Worm (Caenorhabditis elegans) whole organism, L4 larva: ENCODE data around the gene clh-3.

Experiments used
- F44E2.7 ChIP-seq: fragments of 200-800 bp; sonication (Bioruptor generic); IDR thresholded peaks from 2 replicates; pipeline ENCODE4 v2.1.2; 2022; ENCODE audit warnings: missing genetic modification characterization, missing compliant biosample characterization
- T20F7.1 ChIP-seq: fragments of 200-800 bp; sonication (Bioruptor generic); optimal IDR thresholded peaks from 2 replicates; lab custom pipeline; 2018; ENCODE audit warnings: mild to moderate bottlenecking, missing genetic modification characterization, missing compliant biosample characterization
- Y105C5A.15 ChIP-seq: fragments of 200-800 bp; sonication (Bioruptor generic); IDR thresholded peaks from 2 replicates; pipeline ENCODE4 v1.3.6; 2022; ENCODE audit warnings: missing genetic modification characterization, missing compliant biosample characterization
- aha-1 ChIP-seq: fragments of 150-350 bp; peaks from one replicate; lab custom pipeline; 2014; ENCODE audit warnings: missing biosample characterization, missing genetic modification characterization
- aly-2 ChIP-seq: sonication (generic microtip); optimal IDR thresholded peaks from 2 replicates; lab custom pipeline; 2018; ENCODE audit warnings: missing biosample characterization, missing genetic modification characterization
- ama-1 ChIP-seq: fragments of 150-350 bp; optimal IDR thresholded peaks from 2 replicates; lab custom pipeline; 2014; ENCODE audit warnings: inconsistent platforms, mixed read lengths
- arid-1 ChIP-seq: fragments of 200-800 bp; sonication (Bioruptor generic); conservative IDR thresholded peaks from 2 replicates; pipeline ENCODE4 v1.3.6; 2022; ENCODE audit warnings: missing genetic modification reagents, missing genetic modification characterization, missing compliant biosample characterization
- ceh-32 ChIP-seq: sonication (generic microtip); optimal IDR thresholded peaks from 2 replicates; lab custom pipeline; 2016; ENCODE audit warnings: mild to moderate bottlenecking, missing genetic modification characterization, missing compliant biosample characterization; ENCODE audit not compliant: poor library complexity
- ceh-62 ChIP-seq: sonication (generic microtip); optimal IDR thresholded peaks from 2 replicates; lab custom pipeline; 2017; ENCODE audit warnings: missing biosample characterization, missing genetic modification characterization
- cey-2 ChIP-seq: sonication (generic microtip); optimal IDR thresholded peaks from 3 replicates; lab custom pipeline; 2017; ENCODE audit warnings: missing genetic modification characterization, mild to moderate bottlenecking, missing compliant biosample characterization, antibody characterized with exemption, borderline replicate concordance; ENCODE audit not compliant: insufficient read depth
- daf-12 ChIP-seq: fragments of 150-350 bp; optimal IDR thresholded peaks from 2 replicates; lab custom pipeline; 2014; ENCODE audit warnings: missing biosample characterization, missing genetic modification reagents, missing genetic modification characterization
- daf-16 ChIP-seq, 3 experiments: sonication (generic microtip); optimal IDR thresholded peaks; 2 replicates each; lab custom pipeline; 2016 to 2017; ENCODE audit warnings: missing genetic modification characterization in 3 of 3, missing genetic modification reagents in 3 of 3, mild to moderate bottlenecking in 2 of 3, missing compliant biosample characterization in 2 of 3, missing biosample characterization in 1 of 3, moderate library complexity in 1 of 3
- dmd-6 ChIP-seq: fragments of 200-800 bp; sonication (Bioruptor generic); IDR thresholded peaks from 2 replicates; pipeline ENCODE4 v1.3.6; 2022; ENCODE audit warnings: missing genetic modification reagents, missing genetic modification characterization, missing compliant biosample characterization
- dmd-8 ChIP-seq: fragments of 200-800 bp; sonication (Bioruptor generic); IDR thresholded peaks from 2 replicates; pipeline ENCODE4 v1.3.6; 2022; ENCODE audit warnings: missing genetic modification characterization, missing compliant biosample characterization
- dpl-1 ChIP-seq: fragments of 150-350 bp; optimal IDR thresholded peaks from 2 replicates; lab custom pipeline; 2014; ENCODE audit warnings: missing biosample characterization, missing genetic modification reagents, missing genetic modification characterization
- dve-1 ChIP-seq: sonication (generic microtip); optimal IDR thresholded peaks from 2 replicates; lab custom pipeline; 2017; ENCODE audit warnings: antibody characterized with exemption, mild to moderate bottlenecking, missing genetic modification characterization, missing compliant biosample characterization; ENCODE audit not compliant: insufficient read depth
- egl-43 ChIP-seq: fragments of 200-800 bp; sonication (Bioruptor generic); IDR thresholded peaks from 2 replicates; pipeline ENCODE4 v1.3.6; 2022; ENCODE audit warnings: missing genetic modification reagents, missing genetic modification characterization, missing compliant biosample characterization
- hlh-11 ChIP-seq: fragments of 200-800 bp; sonication (Bioruptor generic); optimal IDR thresholded peaks from 2 replicates; lab custom pipeline; 2018; ENCODE audit warnings: mild to moderate bottlenecking, missing genetic modification characterization, missing compliant biosample characterization
- hlh-30 ChIP-seq: sonication (generic microtip); optimal IDR thresholded peaks from 2 replicates; lab custom pipeline; 2017; ENCODE audit warnings: antibody characterized with exemption, mild to moderate bottlenecking, missing genetic modification characterization, missing compliant biosample characterization; ENCODE audit not compliant: insufficient read depth
- lin-15B ChIP-seq: fragments of 150-350 bp; sonication (generic microtip); optimal IDR thresholded peaks from 3 replicates; lab custom pipeline; 2014; ENCODE audit warnings: missing biosample characterization, missing genetic modification characterization
- lin-38 ChIP-seq: fragments of 200-800 bp; sonication (Bioruptor generic); IDR thresholded peaks from 2 replicates; pipeline ENCODE4 v1.3.6; 2022; ENCODE audit warnings: missing genetic modification reagents, missing genetic modification characterization, missing compliant biosample characterization
- mep-1 ChIP-seq: fragments of 150-350 bp; sonication (generic microtip); optimal IDR thresholded peaks from 3 replicates; lab custom pipeline; 2014; ENCODE audit warnings: missing biosample characterization, missing genetic modification characterization
- mxl-2 ChIP-seq: fragments of 200-800 bp; sonication (Bioruptor generic); conservative IDR thresholded peaks from 2 replicates; pipeline ENCODE4 v1.3.6; 2022; ENCODE audit warnings: missing genetic modification reagents, missing genetic modification characterization, missing compliant biosample characterization
- nhr-11 ChIP-seq: fragments of 150-350 bp; optimal IDR thresholded peaks from 2 replicates; lab custom pipeline; 2014; ENCODE audit warnings: missing biosample characterization, missing genetic modification characterization
- nhr-77 ChIP-seq: fragments of 150-350 bp; optimal IDR thresholded peaks from 2 replicates; lab custom pipeline; 2014; ENCODE audit warnings: missing biosample characterization, missing genetic modification characterization
- pqm-1 ChIP-seq: sonication (generic microtip); optimal IDR thresholded peaks from 2 replicates; lab custom pipeline; 2017; ENCODE audit warnings: missing biosample characterization, missing genetic modification characterization
- rbr-2 ChIP-seq: sonication (generic microtip); optimal IDR thresholded peaks from 2 replicates; lab custom pipeline; 2016; ENCODE audit warnings: missing genotype, missing genetic modification characterization, missing compliant biosample characterization
- saeg-2 ChIP-seq: fragments of 200-800 bp; sonication (Bioruptor generic); IDR thresholded peaks from 2 replicates; pipeline ENCODE4 v1.3.6; 2022; ENCODE audit warnings: missing genetic modification reagents, missing genetic modification characterization, missing compliant biosample characterization
- sdz-12 ChIP-seq: fragments of 200-800 bp; sonication (Bioruptor generic); optimal IDR thresholded peaks from 2 replicates; lab custom pipeline; 2018; ENCODE audit warnings: mild to moderate bottlenecking, missing genetic modification characterization, missing compliant biosample characterization
- set-16 ChIP-seq: fragments of 200-800 bp; sonication (Bioruptor generic); IDR thresholded peaks from 2 replicates; pipeline ENCODE4 v1.3.6; 2022; ENCODE audit warnings: missing genetic modification reagents, missing genetic modification characterization, missing compliant biosample characterization
- skn-1 ChIP-seq: fragments of 150-350 bp; optimal IDR thresholded peaks from 2 replicates; lab custom pipeline; 2014; ENCODE audit warnings: missing biosample characterization, missing genetic modification characterization
- spr-1 ChIP-seq: sonication (generic microtip); optimal IDR thresholded peaks from 2 replicates; lab custom pipeline; 2016; ENCODE audit warnings: mild to moderate bottlenecking, missing genetic modification characterization, missing compliant biosample characterization
- spr-3 ChIP-seq: fragments of 200-800 bp; sonication (Bioruptor generic); optimal IDR thresholded peaks from 2 replicates; lab custom pipeline; 2018; ENCODE audit warnings: mild to moderate bottlenecking, missing genetic modification characterization, missing compliant biosample characterization
- unc-62 ChIP-seq, 3 experiments: fragments of 150-350 bp in 1 of 3; sonication (generic microtip); optimal IDR thresholded peaks in 2 of 3; peaks in 1 of 3; 1 replicate in 1 of 3; 2 replicates in 2 of 3; lab custom pipeline; 2014 to 2017; ENCODE audit warnings: missing biosample characterization in 3 of 3, missing genetic modification characterization in 3 of 3, missing genetic modification reagents in 3 of 3, missing genotype in 1 of 3
- zip-11 ChIP-seq: fragments of 200-800 bp; sonication (Bioruptor generic); IDR thresholded peaks from 2 replicates; pipeline ENCODE4 v1.3.6; 2022; ENCODE audit warnings: missing genetic modification characterization, missing compliant biosample characterization
- zip-2 ChIP-seq: fragments of 150-350 bp; optimal IDR thresholded peaks from 2 replicates; lab custom pipeline; 2014; ENCODE audit warnings: missing biosample characterization, missing genetic modification characterization

Gene clh-3

DNA sequence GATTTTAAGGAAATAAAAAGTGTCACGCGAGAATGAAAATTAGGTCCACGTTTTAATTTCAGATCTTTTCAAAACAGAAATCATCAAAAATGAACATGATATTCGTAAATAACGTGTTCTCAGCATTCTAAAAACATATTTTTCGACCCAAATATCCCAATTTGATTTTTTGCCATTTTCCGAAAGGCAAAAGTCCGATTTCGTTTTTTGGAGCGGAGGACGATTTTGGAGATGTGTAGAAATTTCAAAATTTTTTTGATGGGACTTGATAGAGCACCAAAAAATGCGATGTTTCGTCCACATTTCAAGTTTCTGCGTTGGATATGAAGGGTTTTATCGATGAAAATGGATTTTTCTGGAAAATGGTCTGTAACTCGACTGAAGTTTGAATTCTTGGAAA is 5.0 kb upstream of the clh-3 start (continued):
- TF ChIP-seq cey-2 (tag; lab: Kevin White, UChicago) (no peak), egl-43 (GFP tag; lab: Robert Waterston, UW) (no peak), zip-11 (GFP tag; lab: Robert Waterston, UW) (no peak), set-16 (GFP tag; lab: Robert Waterston, UW) (no peak), saeg-2 (GFP tag; lab: Robert Waterston, UW) (no peak), ceh-32 (tag; lab: Kevin White, UChicago) (no peak), mep-1 (tag; lab: Kevin White, UChicago) (peak; percentile 5), hlh-30 (tag; lab: Kevin White, UChicago) (no peak), mxl-2 (no peak), F44E2.7 (GFP tag; lab: Robert Waterston, UW) (no peak)
- TF ChIP-seq, all 104 proteins: peak for 7

DNA sequence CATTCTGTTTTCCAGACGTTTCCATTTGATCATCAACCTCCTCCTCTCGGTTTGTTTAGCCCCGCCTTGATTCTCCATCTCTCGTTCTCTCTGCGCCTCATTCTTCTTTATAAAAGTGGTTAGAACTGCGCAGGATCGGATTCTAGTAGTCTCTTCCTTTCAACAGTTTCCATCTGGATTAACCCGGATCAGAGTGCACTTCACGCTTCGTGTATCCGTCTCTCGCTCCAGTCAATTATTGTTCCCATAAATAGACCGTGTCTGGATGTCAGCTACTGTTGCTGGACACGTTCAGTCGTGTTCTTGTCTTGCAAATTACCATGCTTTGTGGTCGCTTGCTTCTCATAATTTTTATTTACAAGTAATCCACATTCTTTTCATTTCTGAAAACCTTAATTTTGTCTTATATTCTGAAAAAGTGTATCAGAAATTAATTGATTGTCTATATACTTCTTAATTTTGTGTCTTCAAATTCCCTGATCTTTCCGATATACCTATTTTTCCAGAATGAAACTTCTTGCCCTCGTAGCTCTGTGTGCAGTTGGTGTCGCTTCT is 3.0 kb upstream of the clh-3 start, which contains the start of gene F32A5.4:
F32A5.4 (plus strand) TSS at position 505 of the 555 bp plus-strand sequence.
- 0 out of 2 replicates have a peak, but pooled peaks have one; percentile 16 for TF ChIP-seq arid-1 (GFP tag; lab: Robert Waterston, UW)
- TF ChIP-seq ama-1 (lab: Kevin White, UChicago), result peak; percentile 73
- TF ChIP-seq sdz-12, result no peak
- peak; percentile 25 for TF ChIP-seq hlh-11 (tag; lab: Kevin White, UChicago)
- TF ChIP-seq, all 104 proteins: peak for 3

DNA sequence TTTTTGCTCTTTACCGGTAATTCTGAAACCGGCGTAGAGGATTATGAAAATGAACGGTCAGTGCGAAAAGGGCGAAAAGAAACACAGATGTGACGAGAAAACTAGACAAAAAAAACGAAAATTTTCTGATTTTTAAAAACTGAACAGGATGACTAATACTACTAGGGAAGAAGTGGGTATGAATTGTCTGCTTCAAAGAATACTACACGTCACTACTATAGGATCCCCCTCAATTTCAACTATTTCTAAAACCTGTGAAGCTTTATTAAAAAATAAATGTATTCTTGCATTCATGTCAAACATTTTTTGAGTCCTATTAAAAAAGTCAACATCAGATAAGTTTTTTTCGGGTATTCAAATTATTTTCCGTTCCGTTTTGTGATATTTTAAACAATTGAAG is 1.6 kb downstream of the clh-3 start:
- peak in 1 of 2 experiments; percentile 56 for TF ChIP-seq unc-62 (GFP tag; optimal IDR thresholded peaks at IDR 0.05 in 1 of 2; lab: Kevin White, UChicago)
- TF ChIP-seq unc-62 (tag; optimal IDR thresholded peaks at IDR 0.05; lab: Kevin White, UChicago), result no peak
- TF ChIP-seq dpl-1, result no peak
- TF ChIP-seq nhr-77 (tag; lab: Kevin White, UChicago), result no peak
- no peak for TF ChIP-seq rbr-2
- TF ChIP-seq aha-1, result peak; percentile 55

DNA sequence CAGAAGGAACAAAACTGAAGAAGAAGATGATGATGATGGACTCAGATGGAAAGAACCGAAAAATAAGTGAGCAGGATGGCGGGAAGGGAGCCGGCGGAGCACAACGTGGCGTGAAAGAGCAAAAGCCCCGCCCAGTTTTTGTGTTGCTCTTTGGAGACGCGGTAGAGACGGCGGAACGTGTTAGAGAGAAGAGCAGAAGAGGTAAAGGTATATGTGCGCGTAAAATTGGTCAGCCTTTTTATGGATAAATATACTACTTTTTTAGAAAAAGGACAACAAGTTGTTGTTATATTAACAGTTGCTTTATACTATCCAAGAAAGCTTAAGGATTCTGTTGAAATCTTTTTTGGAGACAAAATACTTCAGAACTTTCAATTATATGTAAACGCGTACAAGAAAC is 8.7 kb downstream of the clh-3 start, which contains the start of gene E04F6.10:
E04F6.10 (minus strand) TSS at position 101 of the 400 bp plus-strand sequence.
- peak; percentile 66 for TF ChIP-seq aha-1
- TF ChIP-seq unc-62 (GFP tag; optimal IDR thresholded peaks at IDR 0.05 in 1 of 2; lab: Kevin White, UChicago), result peak in 1 of 2 experiments; percentile 57
- TF ChIP-seq unc-62 (tag; optimal IDR thresholded peaks at IDR 0.05; lab: Kevin White, UChicago), result no peak
- TF ChIP-seq daf-16 (GFP tag; optimal IDR thresholded peaks at IDR 0.05; lab: Kevin White, UChicago), result no peak
- TF ChIP-seq daf-16 (tag; optimal IDR thresholded peaks at IDR 0.05; lab: Kevin White, UChicago), result no peak

DNA sequence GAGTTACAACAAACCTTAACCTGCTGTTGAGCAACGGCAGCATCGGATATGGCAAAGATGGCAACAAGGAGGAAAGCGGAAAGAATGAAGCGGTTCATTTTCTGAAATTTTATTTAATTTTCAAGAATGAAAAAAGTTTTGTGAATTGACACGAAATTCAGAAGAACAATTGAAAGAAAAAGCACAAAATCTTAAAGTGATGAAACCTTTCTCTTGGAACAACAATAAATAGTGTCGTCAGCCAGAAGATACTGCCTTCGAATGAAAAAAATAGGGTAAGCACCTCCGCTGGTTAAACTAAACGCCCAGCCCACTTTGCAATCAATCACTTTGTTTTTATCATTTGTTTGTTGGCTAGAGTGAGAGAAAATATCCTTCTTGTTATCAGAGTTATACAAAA is 13.7 kb downstream of the clh-3 start, which contains the start of gene E04F6.9:
E04F6.9 (minus strand) TSS at position 101 of the 400 bp plus-strand sequence.
- TF ChIP-seq dmd-8 (GFP tag; lab: Robert Waterston, UW), result no peak
- TF ChIP-seq daf-16 (GFP tag; optimal IDR thresholded peaks at IDR 0.05; lab: Kevin White, UChicago), result peak in 1 of 2 experiments; percentile 36
- no peak for TF ChIP-seq daf-16 (tag; optimal IDR thresholded peaks at IDR 0.05; lab: Kevin White, UChicago)

DNA sequence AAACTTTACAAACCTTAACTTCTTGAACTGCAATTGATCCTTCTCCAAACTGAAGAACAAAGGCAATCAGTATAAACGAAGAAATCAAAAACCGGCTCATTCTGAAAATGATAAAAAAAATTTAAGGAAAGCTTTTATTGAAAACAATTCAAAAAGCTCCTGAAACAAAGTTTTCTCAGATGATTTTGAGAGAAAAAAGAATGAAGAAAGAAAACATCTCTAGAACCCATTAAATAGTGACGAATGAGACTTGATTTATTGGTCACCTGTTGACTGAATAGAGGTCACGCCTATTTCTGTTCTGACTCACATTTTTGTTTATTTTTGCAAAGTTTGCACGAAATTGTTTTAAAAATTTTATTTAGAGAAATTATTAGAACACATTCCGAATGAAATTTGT is 14.4 kb downstream of the clh-3 start, which contains the start of gene E04F6.8:
E04F6.8 (minus strand) TSS at position 101 of the 400 bp plus-strand sequence.
- TF ChIP-seq skn-1 (tag; lab: Kevin White, UChicago), result no peak
- TF ChIP-seq hlh-30 (tag; lab: Kevin White, UChicago), result peak; percentile 38
- no peak for TF ChIP-seq sdz-12
- peak; percentile 8 for TF ChIP-seq nhr-11
- peak in 1 of 2 experiments; percentile 75 for TF ChIP-seq daf-16 (GFP tag; optimal IDR thresholded peaks at IDR 0.05; lab: Kevin White, UChicago)
- no peak for TF ChIP-seq daf-16 (tag; optimal IDR thresholded peaks at IDR 0.05; lab: Kevin White, UChicago)

DNA sequence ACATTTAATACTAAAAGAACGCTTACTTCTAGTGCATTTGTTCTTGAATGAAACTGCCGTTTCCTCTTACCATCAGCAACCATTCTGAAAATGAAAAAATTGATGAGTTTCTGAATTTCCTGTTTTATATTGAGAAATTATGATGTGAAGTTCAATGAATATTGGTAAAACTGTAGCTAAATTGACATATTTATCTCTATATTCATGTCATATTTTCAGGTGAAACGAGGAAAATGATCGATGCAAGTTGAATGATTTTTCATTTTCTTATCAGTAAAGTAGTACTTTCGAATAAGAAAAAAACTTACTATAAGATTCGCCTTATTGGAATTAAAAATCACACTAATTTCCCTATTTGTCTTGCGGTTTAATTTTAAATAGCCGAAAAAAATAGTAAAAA is 15.5 kb downstream of the clh-3 start, which contains the start of gene E04F6.15:
E04F6.15 (minus strand) TSS at position 101 of the 400 bp plus-strand sequence.
- no peak for TF ChIP-seq daf-12 (tag; lab: Kevin White, UChicago)
- no peak for TF ChIP-seq set-16 (GFP tag; lab: Robert Waterston, UW)
- TF ChIP-seq aly-2, result no peak
- no peak for TF ChIP-seq spr-1
- no peak for TF ChIP-seq ceh-62
- TF ChIP-seq pqm-1, result no peak
- TF ChIP-seq zip-2 (tag; lab: Kevin White, UChicago), result no peak
- no peak for TF ChIP-seq lin-15B (tag; lab: Kevin White, UChicago)
- no peak for TF ChIP-seq hlh-30 (tag; lab: Kevin White, UChicago)
- TF ChIP-seq lin-38 (GFP tag; lab: Robert Waterston, UW), result no peak
- no peak for TF ChIP-seq spr-3 (GFP tag; lab: Kevin White, UChicago)
- peak; percentile 10 for TF ChIP-seq T20F7.1
- peak; percentile 47; the same call in 1 of the 2 replicates for TF ChIP-seq dmd-6 (GFP tag; lab: Robert Waterston, UW)
- TF ChIP-seq dve-1 (tag; lab: Kevin White, UChicago), result peak; percentile 31
- no peak for TF ChIP-seq Y105C5A.15
